Worm (Caenorhabditis elegans) whole organism, L2 larva: ENCODE results near the gene Y113G7A.16.

ENCODE experiments used
- ama-1 ChIP-seq: fragments of 150-350 bp; optimal IDR thresholded peaks from 2 replicates; lab custom pipeline; 2018; ENCODE audit warnings: inconsistent platforms
- lin-13 ChIP-seq: fragments of 150-350 bp; optimal IDR thresholded peaks from 2 replicates; lab custom pipeline; 2014; ENCODE audit warnings: missing biosample characterization, missing genetic modification reagents, missing genetic modification characterization
- nhr-237 ChIP-seq: fragments of 150-350 bp; optimal IDR thresholded peaks from 2 replicates; lab custom pipeline; 2014; ENCODE audit warnings: missing biosample characterization, missing genetic modification characterization

DNA sequence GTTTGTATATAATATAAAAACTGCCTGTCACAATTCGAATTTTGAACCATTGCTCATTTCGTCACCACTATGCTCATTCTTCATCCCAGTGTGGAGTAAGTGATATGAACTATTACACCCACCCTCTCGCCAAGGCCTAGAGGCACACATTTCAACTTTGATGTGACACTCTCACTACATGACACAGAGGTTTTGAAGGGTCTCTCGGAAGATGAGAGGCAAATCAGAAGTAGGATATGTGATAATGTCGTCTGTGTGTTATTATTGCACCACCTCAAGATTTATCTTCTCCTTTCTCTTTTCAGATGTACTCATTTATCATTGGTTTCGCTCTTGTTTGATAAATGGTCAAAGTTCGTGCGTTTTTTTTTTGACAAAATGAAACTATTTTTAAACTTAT, 16.0 kb upstream of the Y113G7A.16 start:
- TF ChIP-seq nhr-237 (tag; lab: Kevin White, UChicago) (no peak), lin-13 (GFP tag; lab: Kevin White, UChicago) (no peak), ama-1 (lab: Kevin White, UChicago) (no peak)
